Worm (Caenorhabditis elegans) whole organism, mixed stage, embryonic: ENCODE measurements around the gene F40G9.17.

ENCODE experiments used
- ceh-43 ChIP-seq: fragments of 200-800 bp; sonication (Bioruptor generic); optimal IDR thresholded peaks from 2 replicates; lab custom pipeline; 2018; ENCODE audit warnings: mild to moderate bottlenecking, missing genetic modification characterization, moderate library complexity, missing compliant biosample characterization
- ces-1 ChIP-seq: fragments of 150-350 bp; optimal IDR thresholded peaks from 2 replicates; lab custom pipeline; 2014; ENCODE audit warnings: missing biosample characterization, missing genetic modification reagents, missing genetic modification characterization
- drap-1 ChIP-seq: fragments of 200-800 bp; sonication (Bioruptor generic); optimal IDR thresholded peaks from 3 replicates; lab custom pipeline; 2018; ENCODE audit warnings: mild to moderate bottlenecking, missing genetic modification characterization, missing compliant biosample characterization
- elt-1 ChIP-seq: sonication (generic microtip); optimal IDR thresholded peaks from 2 replicates; lab custom pipeline; 2017; ENCODE audit warnings: missing genetic modification characterization, mild to moderate bottlenecking, missing compliant biosample characterization, antibody characterized with exemption, moderate library complexity, borderline replicate concordance; ENCODE audit not compliant: insufficient read depth
- elt-3 ChIP-seq: fragments of 150-350 bp; optimal IDR thresholded peaks from 2 replicates; lab custom pipeline; 2014; ENCODE audit warnings: missing biosample characterization, missing genetic modification characterization
- flh-1 ChIP-seq: fragments of 200-800 bp; sonication (Bioruptor generic); optimal IDR thresholded peaks from 2 replicates; lab custom pipeline; 2018; ENCODE audit warnings: mild to moderate bottlenecking, missing genetic modification characterization, moderate library complexity, missing compliant biosample characterization
- hlh-1 ChIP-seq: fragments of 150-350 bp; optimal IDR thresholded peaks from 2 replicates; lab custom pipeline; 2014; ENCODE audit warnings: missing biosample characterization, missing genetic modification reagents, missing genetic modification characterization
- lin-13 ChIP-seq: fragments of 150-350 bp; optimal IDR thresholded peaks from 2 replicates; lab custom pipeline; 2014; ENCODE audit warnings: missing biosample characterization, missing genetic modification characterization
- mep-1 ChIP-seq: fragments of 150-350 bp; optimal IDR thresholded peaks from 2 replicates; lab custom pipeline; 2017; ENCODE audit warnings: missing biosample characterization, missing genetic modification reagents, missing genetic modification characterization, inconsistent platforms
- nhr-12 ChIP-seq: fragments of 150-350 bp; optimal IDR thresholded peaks from 2 replicates; lab custom pipeline; 2014; ENCODE audit warnings: missing biosample characterization, missing genetic modification characterization
- nhr-2 ChIP-seq: fragments of 150-350 bp; optimal IDR thresholded peaks from 2 replicates; lab custom pipeline; 2014; ENCODE audit warnings: missing biosample characterization, missing genetic modification characterization
- nhr-237 ChIP-seq: fragments of 150-350 bp; optimal IDR thresholded peaks from 2 replicates; lab custom pipeline; 2014; ENCODE audit warnings: missing biosample characterization, missing genetic modification characterization
- nhr-76 ChIP-seq: sonication (generic microtip); optimal IDR thresholded peaks from 2 replicates; lab custom pipeline; 2017; ENCODE audit warnings: missing biosample characterization, missing genetic modification characterization
- sem-2 ChIP-seq: fragments of 200-800 bp; sonication (Bioruptor generic); optimal IDR thresholded peaks from 2 replicates; lab custom pipeline; 2018; ENCODE audit warnings: mild to moderate bottlenecking, missing genetic modification characterization, missing compliant biosample characterization
- tbx-8 ChIP-seq: fragments of 200-800 bp; sonication (Bioruptor generic); optimal IDR thresholded peaks from 2 replicates; lab custom pipeline; 2018; ENCODE audit warnings: mild to moderate bottlenecking, missing genetic modification characterization, moderate library complexity, missing compliant biosample characterization
- unc-39 ChIP-seq: fragments of 150-350 bp; optimal IDR thresholded peaks from 2 replicates; lab custom pipeline; 2014; ENCODE audit warnings: missing biosample characterization, missing genetic modification characterization
- zip-8 ChIP-seq: fragments of 150-350 bp; optimal IDR thresholded peaks from 2 replicates; lab custom pipeline; 2014; ENCODE audit warnings: missing biosample characterization, missing genetic modification characterization

Gene F40G9.17

DNA sequence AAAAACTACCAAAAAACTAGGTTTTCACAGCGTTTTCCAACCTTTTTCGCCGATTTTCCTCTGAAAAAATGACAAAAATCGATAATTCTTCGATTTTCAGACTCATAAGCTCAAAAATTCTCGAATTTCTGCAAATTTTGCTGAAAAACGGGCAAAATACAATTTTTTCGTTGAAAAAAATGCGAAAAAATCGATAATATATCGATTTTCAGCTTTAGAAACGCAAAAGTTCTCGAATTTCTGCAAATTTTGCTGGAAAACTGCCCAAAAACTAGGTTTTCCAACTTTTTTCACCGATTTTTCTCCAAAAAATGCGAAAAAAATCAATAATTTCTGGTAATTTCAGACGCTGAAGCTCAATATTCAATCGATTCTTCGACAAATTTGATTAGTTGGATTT is 57.1 kb downstream of the F40G9.17 start:
- no peak for TF ChIP-seq elt-1
- no peak for TF ChIP-seq elt-3
- TF ChIP-seq lin-13 (tag; lab: Kevin White, UChicago) = no peak
- TF ChIP-seq zip-8 (tag; lab: Kevin White, UChicago) = no peak
- no peak for TF ChIP-seq tbx-8 (GFP tag; lab: Kevin White, UChicago)
- TF ChIP-seq nhr-2 (tag; lab: Kevin White, UChicago) = no peak
- TF ChIP-seq mep-1 (tag; lab: Kevin White, UChicago) = no peak
- TF ChIP-seq flh-1 (GFP tag; lab: Kevin White, UChicago) = no peak

ce11 chrIII:254235-254634 is 60.0 kb downstream of the F40G9.17 start, which contains the start of gene Y50D7A.3:
TSS of gene Y50D7A.3 (plus strand) at chrIII:254535.
- TF ChIP-seq hlh-1 (tag; lab: Kevin White, UChicago) (no peak), drap-1 (GFP tag; lab: Kevin White, UChicago) (no peak), unc-39 (tag; lab: Kevin White, UChicago) (no peak), ces-1 (GFP tag; lab: Kevin White, UChicago) (no peak), nhr-237 (tag; lab: Kevin White, UChicago) (no peak), ceh-43 (no peak), sem-2 (GFP tag; lab: Kevin White, UChicago) (no peak), nhr-12 (tag; lab: Kevin White, UChicago) (no peak), nhr-76 (no peak)
